Worm (Caenorhabditis elegans) whole organism, L4 larva: Measurements from ENCODE around the gene rps-30.
A peak's percentile ranks its signal among the peaks of the same experiment; 100 is the strongest.

Source experiments
- F26F4.8 ChIP-seq: fragments of 200-800 bp; sonication (Bioruptor generic); conservative IDR thresholded peaks from 2 replicates; pipeline ENCODE4 v1.3.6; 2022; ENCODE audit warnings: missing genetic modification characterization, missing compliant biosample characterization
- R02D3.7 ChIP-seq: fragments of 150-350 bp; sonication (generic microtip); optimal IDR thresholded peaks from 3 replicates; lab custom pipeline; 2014; ENCODE audit warnings: missing biosample characterization, missing genetic modification characterization
- Y105C5A.15 ChIP-seq: fragments of 200-800 bp; sonication (Bioruptor generic); IDR thresholded peaks from 2 replicates; pipeline ENCODE4 v1.3.6; 2022; ENCODE audit warnings: missing genetic modification characterization, missing compliant biosample characterization
- Y48G9A.11 ChIP-seq: fragments of 200-800 bp; sonication (Bioruptor generic); IDR thresholded peaks from 2 replicates; pipeline ENCODE4 v1.3.6; 2022; ENCODE audit warnings: missing genetic modification reagents, missing genetic modification characterization, missing compliant biosample characterization
- Y75B8A.6 ChIP-seq: fragments of 200-800 bp; sonication (Bioruptor generic); IDR thresholded peaks from 2 replicates; pipeline ENCODE4 v1.3.6; 2022; ENCODE audit warnings: missing genetic modification reagents, missing genetic modification characterization, missing compliant biosample characterization
- ZK337.2 ChIP-seq: fragments of 200-800 bp; sonication (Bioruptor generic); IDR thresholded peaks from 2 replicates; pipeline ENCODE4 v1.3.6; 2022; ENCODE audit warnings: missing genetic modification reagents, missing genetic modification characterization, missing compliant biosample characterization
- aha-1 ChIP-seq: fragments of 150-350 bp; peaks from one replicate; lab custom pipeline; 2014; ENCODE audit warnings: missing biosample characterization, missing genetic modification characterization
- ama-1 ChIP-seq: fragments of 150-350 bp; optimal IDR thresholded peaks from 2 replicates; lab custom pipeline; 2014; ENCODE audit warnings: inconsistent platforms, mixed read lengths
- ctbp-1 ChIP-seq: fragments of 200-800 bp; sonication (Bioruptor generic); IDR thresholded peaks from 2 replicates; pipeline ENCODE4 v1.3.6; 2022; ENCODE audit warnings: missing genetic modification reagents, missing genetic modification characterization, missing compliant biosample characterization
- daf-16 ChIP-seq, 3 experiments: sonication (generic microtip); optimal IDR thresholded peaks; 2 replicates each; lab custom pipeline; 2016 to 2017; ENCODE audit warnings: missing genetic modification characterization in 3 of 3, missing genetic modification reagents in 3 of 3, mild to moderate bottlenecking in 2 of 3, missing compliant biosample characterization in 2 of 3, missing biosample characterization in 1 of 3, moderate library complexity in 1 of 3
- dmd-6 ChIP-seq: fragments of 200-800 bp; sonication (Bioruptor generic); IDR thresholded peaks from 2 replicates; pipeline ENCODE4 v1.3.6; 2022; ENCODE audit warnings: missing genetic modification reagents, missing genetic modification characterization, missing compliant biosample characterization
- dmd-8 ChIP-seq: fragments of 200-800 bp; sonication (Bioruptor generic); IDR thresholded peaks from 2 replicates; pipeline ENCODE4 v1.3.6; 2022; ENCODE audit warnings: missing genetic modification characterization, missing compliant biosample characterization
- dmd-9 ChIP-seq: fragments of 200-800 bp; sonication (Bioruptor generic); IDR thresholded peaks from 2 replicates; pipeline ENCODE4 v1.3.6; 2022; ENCODE audit warnings: missing genetic modification reagents, missing genetic modification characterization, missing compliant biosample characterization
- dpl-1 ChIP-seq: fragments of 150-350 bp; optimal IDR thresholded peaks from 2 replicates; lab custom pipeline; 2014; ENCODE audit warnings: missing biosample characterization, missing genetic modification reagents, missing genetic modification characterization
- duxl-1 ChIP-seq: sonication (generic microtip); optimal IDR thresholded peaks from 2 replicates; lab custom pipeline; 2016; ENCODE audit warnings: mild to moderate bottlenecking, missing genetic modification characterization, moderate library complexity, missing compliant biosample characterization; ENCODE audit not compliant: poor library complexity
- dve-1 ChIP-seq: sonication (generic microtip); optimal IDR thresholded peaks from 2 replicates; lab custom pipeline; 2017; ENCODE audit warnings: antibody characterized with exemption, mild to moderate bottlenecking, missing genetic modification characterization, missing compliant biosample characterization; ENCODE audit not compliant: insufficient read depth
- egl-43 ChIP-seq: fragments of 200-800 bp; sonication (Bioruptor generic); IDR thresholded peaks from 2 replicates; pipeline ENCODE4 v1.3.6; 2022; ENCODE audit warnings: missing genetic modification reagents, missing genetic modification characterization, missing compliant biosample characterization
- hif-1 ChIP-seq, 2 experiments: sonication (generic microtip); optimal IDR thresholded peaks; 2 replicates each; lab custom pipeline; 2016 to 2017; ENCODE audit warnings: missing compliant biosample characterization in 2 of 2, missing genetic modification characterization in 2 of 2, missing genetic modification reagents in 2 of 2, missing genotype in 2 of 2, mild to moderate bottlenecking in 1 of 2
- hlh-11 ChIP-seq: fragments of 200-800 bp; sonication (Bioruptor generic); optimal IDR thresholded peaks from 2 replicates; lab custom pipeline; 2018; ENCODE audit warnings: mild to moderate bottlenecking, missing genetic modification characterization, missing compliant biosample characterization
- hlh-30 ChIP-seq: sonication (generic microtip); optimal IDR thresholded peaks from 2 replicates; lab custom pipeline; 2017; ENCODE audit warnings: antibody characterized with exemption, mild to moderate bottlenecking, missing genetic modification characterization, missing compliant biosample characterization; ENCODE audit not compliant: insufficient read depth
- jun-1 ChIP-seq: fragments of 150-350 bp; optimal IDR thresholded peaks from 2 replicates; lab custom pipeline; 2014; ENCODE audit warnings: missing biosample characterization, missing genetic modification reagents, missing genetic modification characterization
- lim-7 ChIP-seq: fragments of 200-800 bp; sonication (Bioruptor generic); IDR thresholded peaks from 2 replicates; pipeline ENCODE4 v1.3.6; 2022; ENCODE audit warnings: missing genetic modification characterization, missing compliant biosample characterization
- lin-13 ChIP-seq: fragments of 150-350 bp; optimal IDR thresholded peaks from 2 replicates; lab custom pipeline; 2014; ENCODE audit warnings: missing biosample characterization, missing genetic modification reagents, missing genetic modification characterization
- lin-38 ChIP-seq: fragments of 200-800 bp; sonication (Bioruptor generic); IDR thresholded peaks from 2 replicates; pipeline ENCODE4 v1.3.6; 2022; ENCODE audit warnings: missing genetic modification reagents, missing genetic modification characterization, missing compliant biosample characterization
- lir-3 ChIP-seq: sonication (generic microtip); optimal IDR thresholded peaks from 2 replicates; lab custom pipeline; 2016; ENCODE audit warnings: mild to moderate bottlenecking, missing genetic modification characterization, missing compliant biosample characterization
- lsy-2 ChIP-seq, 2 experiments: fragments of 150-350 bp in 1 of 2; sonication (generic microtip) in 1 of 2; optimal IDR thresholded peaks; 2 replicates each; lab custom pipeline; 2014 to 2017; ENCODE audit warnings: missing biosample characterization in 2 of 2, missing genetic modification characterization in 2 of 2
- madf-5 ChIP-seq, 2 experiments: fragments of 200-800 bp; sonication (Bioruptor generic); IDR thresholded peaks; 2 replicates each; pipeline ENCODE4 v1.3.6; 2022; ENCODE audit warnings: missing compliant biosample characterization in 2 of 2, missing genetic modification characterization in 2 of 2
- mdt-29 ChIP-seq: fragments of 200-800 bp; sonication (Bioruptor generic); IDR thresholded peaks from 2 replicates; pipeline ENCODE4 v1.3.6; 2022; ENCODE audit warnings: missing genetic modification reagents, missing genetic modification characterization, missing compliant biosample characterization
- mep-1 ChIP-seq: fragments of 150-350 bp; sonication (generic microtip); optimal IDR thresholded peaks from 3 replicates; lab custom pipeline; 2014; ENCODE audit warnings: missing biosample characterization, missing genetic modification characterization
- mes-2 ChIP-seq: sonication (generic microtip); optimal IDR thresholded peaks from 2 replicates; lab custom pipeline; 2016; ENCODE audit warnings: missing genotype, mild to moderate bottlenecking, missing genetic modification characterization, missing compliant biosample characterization; ENCODE audit not compliant: poor library complexity, severe bottlenecking
- nhr-10 ChIP-seq: fragments of 150-350 bp; optimal IDR thresholded peaks from 2 replicates; lab custom pipeline; 2014; ENCODE audit warnings: missing biosample characterization, missing genetic modification characterization
- nhr-102 ChIP-seq: sonication (generic microtip); optimal IDR thresholded peaks from 2 replicates; lab custom pipeline; 2016; ENCODE audit warnings: mild to moderate bottlenecking, missing genetic modification characterization, moderate library complexity, missing compliant biosample characterization
- nhr-11 ChIP-seq: fragments of 150-350 bp; optimal IDR thresholded peaks from 2 replicates; lab custom pipeline; 2014; ENCODE audit warnings: missing biosample characterization, missing genetic modification characterization
- nhr-28 ChIP-seq: fragments of 150-350 bp; optimal IDR thresholded peaks from 2 replicates; lab custom pipeline; 2014; ENCODE audit warnings: missing biosample characterization, missing genetic modification characterization
- nhr-6 ChIP-seq: fragments of 150-350 bp; optimal IDR thresholded peaks from 2 replicates; lab custom pipeline; 2014; ENCODE audit warnings: missing biosample characterization, missing genetic modification characterization
- nhr-76 ChIP-seq: fragments of 150-350 bp; optimal IDR thresholded peaks from 2 replicates; lab custom pipeline; 2014; ENCODE audit warnings: missing biosample characterization, missing genetic modification characterization
- nhr-77 ChIP-seq: fragments of 150-350 bp; optimal IDR thresholded peaks from 2 replicates; lab custom pipeline; 2014; ENCODE audit warnings: missing biosample characterization, missing genetic modification characterization
- php-3 ChIP-seq: fragments of 200-800 bp; sonication (Bioruptor generic); IDR thresholded peaks from 2 replicates; pipeline ENCODE4 v1.3.6; 2022; ENCODE audit warnings: missing genetic modification reagents, missing genetic modification characterization, missing compliant biosample characterization
- pqm-1 ChIP-seq: sonication (generic microtip); optimal IDR thresholded peaks from 2 replicates; lab custom pipeline; 2017; ENCODE audit warnings: missing biosample characterization, missing genetic modification characterization
- skn-1 ChIP-seq: fragments of 150-350 bp; optimal IDR thresholded peaks from 2 replicates; lab custom pipeline; 2014; ENCODE audit warnings: missing biosample characterization, missing genetic modification characterization
- unc-130 ChIP-seq: sonication (generic microtip); optimal IDR thresholded peaks from 2 replicates; lab custom pipeline; 2016; ENCODE audit warnings: missing genetic modification reagents, missing genetic modification characterization, missing compliant biosample characterization
- zip-11 ChIP-seq: fragments of 200-800 bp; sonication (Bioruptor generic); IDR thresholded peaks from 2 replicates; pipeline ENCODE4 v1.3.6; 2022; ENCODE audit warnings: missing genetic modification characterization, missing compliant biosample characterization
- zip-2 ChIP-seq: fragments of 150-350 bp; optimal IDR thresholded peaks from 2 replicates; lab custom pipeline; 2014; ENCODE audit warnings: missing biosample characterization, missing genetic modification characterization
- ztf-7 ChIP-seq: fragments of 150-350 bp; optimal IDR thresholded peaks from 2 replicates; lab custom pipeline; 2014; ENCODE audit warnings: missing biosample characterization, missing genetic modification characterization

The rps-30 gene

ce11 chrV:7820270-7820669 is 43.9 kb downstream of the rps-30 start, which contains the start of gene lbp-4:
Gene lbp-4 (plus strand): TSS chrV:7820578.
- TF ChIP-seq lir-3 (tag; lab: Kevin White, UChicago): no peak
- no peak for TF ChIP-seq F26F4.8
- no peak for TF ChIP-seq php-3 (GFP tag; lab: Robert Waterston, UW)
- peak; percentile 56 for TF ChIP-seq pqm-1 (tag; lab: Kevin White, UChicago)
- no peak for TF ChIP-seq Y75B8A.6 (GFP tag; lab: Robert Waterston, UW)
- TF ChIP-seq lin-13 (GFP tag; lab: Kevin White, UChicago): no peak
- TF ChIP-seq nhr-6: no peak
- TF ChIP-seq Y48G9A.11 (GFP tag; lab: Robert Waterston, UW): no peak
- no peak for TF ChIP-seq ztf-7 (tag; lab: Kevin White, UChicago)
- TF ChIP-seq lsy-2 (tag; optimal IDR thresholded peaks at IDR 0.05; lab: Kevin White, UChicago): peak in 1 of 2 experiments; percentile 64
- TF ChIP-seq ctbp-1 (GFP tag; lab: Robert Waterston, UW): no peak
- no peak for TF ChIP-seq dmd-8 (GFP tag; lab: Robert Waterston, UW)
- no peak for TF ChIP-seq daf-16 (GFP tag; optimal IDR thresholded peaks at IDR 0.05; lab: Kevin White, UChicago)
- no peak for TF ChIP-seq daf-16 (tag; optimal IDR thresholded peaks at IDR 0.05; lab: Kevin White, UChicago)
- TF ChIP-seq Y105C5A.15 (GFP tag; lab: Robert Waterston, UW): no peak
- no peak for TF ChIP-seq lim-7
- TF ChIP-seq hif-1 (tag; optimal IDR thresholded peaks at IDR 0.05; lab: Kevin White, UChicago): peak in 1 of 2 experiments; percentile 46
- peak; percentile 61 for TF ChIP-seq mep-1 (tag; lab: Kevin White, UChicago)
- TF ChIP-seq mdt-29 (GFP tag; lab: Robert Waterston, UW): no peak
- peak; percentile 17 for TF ChIP-seq aha-1 (tag; lab: Kevin White, UChicago)
- no peak for TF ChIP-seq madf-5 (GFP tag; IDR thresholded peaks at IDR 0.05; lab: Robert Waterston, UW)
- TF ChIP-seq ZK337.2 (GFP tag; lab: Robert Waterston, UW): no peak
- peak; percentile 57 for TF ChIP-seq nhr-77
- TF ChIP-seq nhr-11: no peak
- TF ChIP-seq dve-1 (tag; lab: Kevin White, UChicago): no peak
- no peak for TF ChIP-seq nhr-76 (tag; lab: Kevin White, UChicago)
- TF ChIP-seq hlh-11 (tag; lab: Kevin White, UChicago): peak; percentile 8
- TF ChIP-seq jun-1 (tag; lab: Kevin White, UChicago): no peak
- TF ChIP-seq R02D3.7: no peak
- peak; percentile 89 for TF ChIP-seq mes-2 (tag; lab: Kevin White, UChicago)
- TF ChIP-seq duxl-1 (tag; lab: Kevin White, UChicago): no peak
- no peak for TF ChIP-seq egl-43 (GFP tag; lab: Robert Waterston, UW)
- no peak for TF ChIP-seq zip-11 (GFP tag; lab: Robert Waterston, UW)
- peak; percentile 41; the same call in 1 of the 2 replicates for TF ChIP-seq dmd-6 (GFP tag; lab: Robert Waterston, UW)
- TF ChIP-seq nhr-28 (tag; lab: Kevin White, UChicago): peak; percentile 32
- TF ChIP-seq nhr-10 (tag; lab: Kevin White, UChicago): no peak
- TF ChIP-seq nhr-102 (tag; lab: Kevin White, UChicago): no peak
- no peak for TF ChIP-seq skn-1
- no peak for TF ChIP-seq dmd-9 (GFP tag; lab: Robert Waterston, UW)
- peak; percentile 88 for TF ChIP-seq lin-38
- TF ChIP-seq zip-2: no peak
- TF ChIP-seq dpl-1 (GFP tag; lab: Kevin White, UChicago): peak; percentile 23
- no peak for TF ChIP-seq ama-1 (lab: Kevin White, UChicago)
- peak; percentile 15 for TF ChIP-seq unc-130 (GFP tag; lab: Kevin White, UChicago)
- no peak for TF ChIP-seq hlh-30
